Worm (Caenorhabditis elegans) whole organism, young adult: ENCODE data around the gene C52A11.3.

Experiments
- B0035.1 ChIP-seq: sonication (generic microtip); optimal IDR thresholded peaks from 2 replicates; lab custom pipeline; 2016; ENCODE audit warnings: missing genetic modification characterization, mild to moderate bottlenecking, missing compliant biosample characterization, missing genotype, missing genetic modification reagents
- nhr-90 ChIP-seq: sonication (generic microtip); optimal IDR thresholded peaks from 2 replicates; lab custom pipeline; 2016; ENCODE audit warnings: missing genotype, mild to moderate bottlenecking, missing genetic modification characterization, missing compliant biosample characterization
- snpc-4 ChIP-seq, 5 experiments: fragments of 150-350 bp in 1 of 5; sonication (generic microtip) in 4 of 5; optimal IDR thresholded peaks; 2 replicates each; lab custom pipeline; 2014 to 2018; ENCODE audit warnings: missing genetic modification characterization in 5 of 5, missing biosample characterization in 3 of 5, antibody characterized with exemption in 2 of 5, mild to moderate bottlenecking in 2 of 5, missing compliant biosample characterization in 2 of 5, missing genotype in 2 of 5, moderate library complexity in 2 of 5, missing genetic modification reagents in 1 of 5

DNA sequence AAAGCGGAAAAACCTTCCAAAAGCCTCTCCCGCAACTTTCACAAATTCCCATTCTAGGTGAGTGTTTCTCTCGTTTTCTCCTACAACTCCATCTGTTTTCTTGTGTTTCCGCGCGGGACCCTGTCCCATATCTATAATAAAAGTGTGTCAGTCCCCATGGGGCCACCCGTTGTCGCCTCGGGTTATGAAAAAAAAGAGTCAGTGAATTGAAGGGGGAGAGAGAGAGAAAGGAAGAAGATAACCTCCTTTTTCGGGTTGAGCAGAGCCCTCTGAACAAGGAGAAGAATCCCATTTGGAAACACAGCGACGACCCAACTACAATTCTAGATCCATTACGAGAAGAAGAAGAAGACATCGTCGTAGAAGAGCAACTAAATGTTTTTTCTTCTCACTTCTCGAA lies 20.0 kb upstream of the C52A11.3 start, which contains the start of gene C09G5.13:
- no peak for TF ChIP-seq snpc-4 (GFP tag; optimal IDR thresholded peaks at IDR 0.05; lab: Kevin White, UChicago)
- TF ChIP-seq snpc-4 (tag; optimal IDR thresholded peaks at IDR 0.05; lab: Kevin White, UChicago) = no peak
- TF ChIP-seq B0035.1 (tag; lab: Kevin White, UChicago) = no peak
- TF ChIP-seq nhr-90 (tag; lab: Kevin White, UChicago) = no peak
